Fruit fly (Drosophila melanogaster) whole organism, embryonic: ENCODE measurements around the gene CG34148.

Experiments
- CG10209 ChIP-seq: fragments of 200-800 bp; sonication (Bioruptor generic); optimal IDR thresholded peaks from 3 replicates; lab custom pipeline; 2017; ENCODE audit warnings: missing biosample characterization, mild to moderate bottlenecking, missing genetic modification characterization, missing genetic modification reagents
- CG13123 ChIP-seq: fragments of 200-800 bp; sonication (Bioruptor generic); optimal IDR thresholded peaks from 2 replicates; lab custom pipeline; 2016; ENCODE audit warnings: missing biosample characterization, missing genetic modification characterization
- CG16813 ChIP-seq: fragments of 200-800 bp; sonication (Bioruptor generic); IDR thresholded peaks from 3 replicates; pipeline ENCODE4 v1.3.6; 2022; ENCODE audit warnings: missing biosample characterization, missing genetic modification characterization; ENCODE audit not compliant: partially characterized antibody
- CG18262 ChIP-seq: fragments of 200-800 bp; optimal IDR thresholded peaks from 3 replicates; lab custom pipeline; 2019; ENCODE audit warnings: missing biosample characterization, mild to moderate bottlenecking, missing genetic modification characterization, moderate library complexity
- CG6654 ChIP-seq: fragments of 200-800 bp; sonication (Bioruptor generic); optimal IDR thresholded peaks from 2 replicates; lab custom pipeline; 2017; ENCODE audit warnings: missing biosample characterization, mild to moderate bottlenecking, missing genetic modification characterization
- Dbx ChIP-seq: fragments of 200-800 bp; sonication (Bioruptor generic); IDR thresholded peaks from 3 replicates; pipeline ENCODE4 v1.3.6; 2022; ENCODE audit warnings: missing biosample characterization, missing genetic modification characterization
- btn ChIP-seq: fragments of 200-800 bp; sonication (Bioruptor generic); optimal IDR thresholded peaks from 2 replicates; lab custom pipeline; 2016; ENCODE audit warnings: missing biosample characterization, missing genetic modification characterization
- hb ChIP-seq: fragments of 200-800 bp; sonication (Bioruptor generic); IDR thresholded peaks from 3 replicates; pipeline ENCODE4 v1.3.6; 2022; ENCODE audit warnings: missing biosample characterization, missing genetic modification characterization; ENCODE audit not compliant: partially characterized antibody
- pho ChIP-seq: fragments of 200-800 bp; sonication (Bioruptor generic); optimal IDR thresholded peaks from 2 replicates; lab custom pipeline; 2016; ENCODE audit warnings: missing biosample characterization, missing genetic modification characterization
- ro ChIP-seq: fragments of 200-800 bp; sonication (Bioruptor generic); IDR thresholded peaks from 2 replicates; pipeline ENCODE4 v1.3.6; 2022; ENCODE audit warnings: missing biosample characterization, missing genetic modification characterization
- sob ChIP-seq: fragments of 200-800 bp; sonication (Bioruptor generic); IDR thresholded peaks from 2 replicates; pipeline ENCODE4 v1.3.6; 2022; ENCODE audit warnings: missing biosample characterization, missing genetic modification characterization

DNA sequence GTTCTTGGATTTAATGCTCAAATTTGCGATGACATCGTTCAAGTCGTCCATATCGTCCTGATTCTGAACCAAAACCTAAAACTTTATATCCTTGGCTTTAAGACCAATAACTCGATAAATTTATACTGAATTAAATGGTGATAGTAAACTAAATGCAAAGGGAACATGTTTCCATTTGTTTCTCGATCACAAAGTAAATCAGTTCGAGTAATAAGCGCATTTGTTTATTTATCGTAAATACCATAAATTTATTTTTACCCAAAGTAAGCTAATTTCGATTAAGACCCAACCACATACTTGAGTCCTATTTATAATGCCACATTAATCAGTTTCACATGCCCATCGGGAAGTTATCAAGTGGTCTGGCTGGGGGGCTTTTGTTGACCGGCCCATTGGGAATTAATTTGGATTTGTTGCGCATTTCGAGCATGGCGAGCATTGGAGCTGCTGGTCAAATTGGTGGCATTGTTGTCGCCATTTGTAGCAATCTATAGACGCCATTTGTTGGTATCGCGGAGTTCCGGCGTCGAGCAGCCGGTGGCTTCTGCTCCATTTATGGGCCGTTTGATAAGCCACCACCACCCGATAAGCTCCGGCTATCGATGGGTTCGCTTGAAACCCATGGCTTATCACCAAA is 8.9 kb downstream of the CG34148 start, which contains the start of gene CG31174:
- TF ChIP-seq CG10209, result no peak
- TF ChIP-seq CG16813 (GFP tag; lab: Robert Waterston, UW), result no peak
- TF ChIP-seq CG6654 (GFP tag; lab: Kevin White, UChicago), result no peak
- TF ChIP-seq sob, result no peak
- no peak for TF ChIP-seq CG18262 (tag; lab: Kevin White, UChicago)
- no peak for TF ChIP-seq ro (GFP tag; lab: Robert Waterston, UW)
- no peak for TF ChIP-seq btn (GFP tag; lab: Kevin White, UChicago)
- no peak for TF ChIP-seq pho (GFP tag; lab: Kevin White, UChicago)
- no peak for TF ChIP-seq CG13123
- TF ChIP-seq Dbx, result no peak
- no peak for TF ChIP-seq hb (GFP tag; lab: Robert Waterston, UW)
